Worm (Caenorhabditis elegans) whole organism, L4 larva: ENCODE measurements around the gene chil-16.

Experiments used
- D1046.2 ChIP-seq: fragments of 200-800 bp; sonication (Bioruptor generic); IDR thresholded peaks from 2 replicates; pipeline ENCODE4 v1.3.6; 2022; ENCODE audit warnings: missing genetic modification characterization, missing compliant biosample characterization
- F26F4.8 ChIP-seq: fragments of 200-800 bp; sonication (Bioruptor generic); conservative IDR thresholded peaks from 2 replicates; pipeline ENCODE4 v1.3.6; 2022; ENCODE audit warnings: missing genetic modification characterization, missing compliant biosample characterization
- T26A8.4 ChIP-seq: fragments of 200-800 bp; sonication (Bioruptor generic); IDR thresholded peaks from 2 replicates; pipeline ENCODE4 v1.3.6; 2022; ENCODE audit warnings: missing genetic modification characterization, missing compliant biosample characterization
- Y48G9A.11 ChIP-seq: fragments of 200-800 bp; sonication (Bioruptor generic); IDR thresholded peaks from 2 replicates; pipeline ENCODE4 v1.3.6; 2022; ENCODE audit warnings: missing genetic modification reagents, missing genetic modification characterization, missing compliant biosample characterization
- Y5F2A.4 ChIP-seq: fragments of 200-800 bp; sonication (Bioruptor generic); optimal IDR thresholded peaks from 2 replicates; lab custom pipeline; 2018; ENCODE audit warnings: mild to moderate bottlenecking, missing genetic modification characterization, missing compliant biosample characterization
- ZK337.2 ChIP-seq: fragments of 200-800 bp; sonication (Bioruptor generic); IDR thresholded peaks from 2 replicates; pipeline ENCODE4 v1.3.6; 2022; ENCODE audit warnings: missing genetic modification reagents, missing genetic modification characterization, missing compliant biosample characterization
- aha-1 ChIP-seq: fragments of 150-350 bp; peaks from one replicate; lab custom pipeline; 2014; ENCODE audit warnings: missing biosample characterization, missing genetic modification characterization
- aly-2 ChIP-seq: sonication (generic microtip); optimal IDR thresholded peaks from 2 replicates; lab custom pipeline; 2018; ENCODE audit warnings: missing biosample characterization, missing genetic modification characterization
- ama-1 ChIP-seq: fragments of 150-350 bp; optimal IDR thresholded peaks from 2 replicates; lab custom pipeline; 2014; ENCODE audit warnings: inconsistent platforms, mixed read lengths
- arid-1 ChIP-seq: fragments of 200-800 bp; sonication (Bioruptor generic); conservative IDR thresholded peaks from 2 replicates; pipeline ENCODE4 v1.3.6; 2022; ENCODE audit warnings: missing genetic modification reagents, missing genetic modification characterization, missing compliant biosample characterization
- ceh-20 ChIP-seq: fragments of 200-800 bp; sonication (Bioruptor generic); IDR thresholded peaks from 2 replicates; pipeline ENCODE4 v1.3.6; 2022; ENCODE audit warnings: missing genetic modification reagents, missing genetic modification characterization, missing compliant biosample characterization
- ceh-28 ChIP-seq: fragments of 150-350 bp; optimal IDR thresholded peaks from 2 replicates; lab custom pipeline; 2014; ENCODE audit warnings: missing biosample characterization, missing genetic modification reagents, missing genetic modification characterization
- ceh-82 ChIP-seq: sonication (generic microtip); optimal IDR thresholded peaks from 2 replicates; lab custom pipeline; 2017; ENCODE audit warnings: missing biosample characterization, missing genetic modification characterization
- daf-16 ChIP-seq, 3 experiments: sonication (generic microtip); optimal IDR thresholded peaks; 2 replicates each; lab custom pipeline; 2016 to 2017; ENCODE audit warnings: missing genetic modification characterization in 3 of 3, missing genetic modification reagents in 3 of 3, mild to moderate bottlenecking in 2 of 3, missing compliant biosample characterization in 2 of 3, missing biosample characterization in 1 of 3, moderate library complexity in 1 of 3
- dmd-6 ChIP-seq: fragments of 200-800 bp; sonication (Bioruptor generic); IDR thresholded peaks from 2 replicates; pipeline ENCODE4 v1.3.6; 2022; ENCODE audit warnings: missing genetic modification reagents, missing genetic modification characterization, missing compliant biosample characterization
- dpl-1 ChIP-seq: fragments of 150-350 bp; optimal IDR thresholded peaks from 2 replicates; lab custom pipeline; 2014; ENCODE audit warnings: missing biosample characterization, missing genetic modification reagents, missing genetic modification characterization
- dve-1 ChIP-seq: sonication (generic microtip); optimal IDR thresholded peaks from 2 replicates; lab custom pipeline; 2017; ENCODE audit warnings: antibody characterized with exemption, mild to moderate bottlenecking, missing genetic modification characterization, missing compliant biosample characterization; ENCODE audit not compliant: insufficient read depth
- egl-27 ChIP-seq: sonication (generic microtip); optimal IDR thresholded peaks from 3 replicates; lab custom pipeline; 2017; ENCODE audit warnings: missing biosample characterization, missing genetic modification reagents, missing genetic modification characterization
- fkh-10 ChIP-seq: fragments of 150-350 bp; optimal IDR thresholded peaks from 2 replicates; lab custom pipeline; 2014; ENCODE audit warnings: missing biosample characterization, missing genetic modification reagents, missing genetic modification characterization
- gei-8 ChIP-seq: fragments of 200-800 bp; sonication (Bioruptor generic); optimal IDR thresholded peaks from 2 replicates; lab custom pipeline; 2018; ENCODE audit warnings: mild to moderate bottlenecking, missing genetic modification characterization, missing compliant biosample characterization
- hif-1 ChIP-seq, 2 experiments: sonication (generic microtip); optimal IDR thresholded peaks; 2 replicates each; lab custom pipeline; 2016 to 2017; ENCODE audit warnings: missing compliant biosample characterization in 2 of 2, missing genetic modification characterization in 2 of 2, missing genetic modification reagents in 2 of 2, missing genotype in 2 of 2, mild to moderate bottlenecking in 1 of 2
- hlh-11 ChIP-seq: fragments of 200-800 bp; sonication (Bioruptor generic); optimal IDR thresholded peaks from 2 replicates; lab custom pipeline; 2018; ENCODE audit warnings: mild to moderate bottlenecking, missing genetic modification characterization, missing compliant biosample characterization
- hlh-30 ChIP-seq: sonication (generic microtip); optimal IDR thresholded peaks from 2 replicates; lab custom pipeline; 2017; ENCODE audit warnings: antibody characterized with exemption, mild to moderate bottlenecking, missing genetic modification characterization, missing compliant biosample characterization; ENCODE audit not compliant: insufficient read depth
- lin-13 ChIP-seq: fragments of 150-350 bp; optimal IDR thresholded peaks from 2 replicates; lab custom pipeline; 2014; ENCODE audit warnings: missing biosample characterization, missing genetic modification reagents, missing genetic modification characterization
- lin-15B ChIP-seq: fragments of 150-350 bp; sonication (generic microtip); optimal IDR thresholded peaks from 3 replicates; lab custom pipeline; 2014; ENCODE audit warnings: missing biosample characterization, missing genetic modification characterization
- madf-5 ChIP-seq, 2 experiments: fragments of 200-800 bp; sonication (Bioruptor generic); IDR thresholded peaks; 2 replicates each; pipeline ENCODE4 v1.3.6; 2022; ENCODE audit warnings: missing compliant biosample characterization in 2 of 2, missing genetic modification characterization in 2 of 2
- mdt-29 ChIP-seq: fragments of 200-800 bp; sonication (Bioruptor generic); IDR thresholded peaks from 2 replicates; pipeline ENCODE4 v1.3.6; 2022; ENCODE audit warnings: missing genetic modification reagents, missing genetic modification characterization, missing compliant biosample characterization
- mes-2 ChIP-seq: sonication (generic microtip); optimal IDR thresholded peaks from 2 replicates; lab custom pipeline; 2016; ENCODE audit warnings: missing genotype, mild to moderate bottlenecking, missing genetic modification characterization, missing compliant biosample characterization; ENCODE audit not compliant: poor library complexity, severe bottlenecking
- mxl-3 ChIP-seq: fragments of 200-800 bp; sonication (Bioruptor generic); optimal IDR thresholded peaks from 2 replicates; lab custom pipeline; 2018; ENCODE audit warnings: mild to moderate bottlenecking, missing genetic modification characterization, missing compliant biosample characterization
- nhr-11 ChIP-seq: fragments of 150-350 bp; optimal IDR thresholded peaks from 2 replicates; lab custom pipeline; 2014; ENCODE audit warnings: missing biosample characterization, missing genetic modification characterization
- nhr-42 ChIP-seq: fragments of 200-800 bp; sonication (Bioruptor generic); IDR thresholded peaks from 2 replicates; pipeline ENCODE4 v1.3.6; 2022; ENCODE audit warnings: missing genetic modification characterization, missing compliant biosample characterization
- nhr-6 ChIP-seq: fragments of 150-350 bp; optimal IDR thresholded peaks from 2 replicates; lab custom pipeline; 2014; ENCODE audit warnings: missing biosample characterization, missing genetic modification characterization
- nhr-77 ChIP-seq: fragments of 150-350 bp; optimal IDR thresholded peaks from 2 replicates; lab custom pipeline; 2014; ENCODE audit warnings: missing biosample characterization, missing genetic modification characterization
- pqm-1 ChIP-seq: sonication (generic microtip); optimal IDR thresholded peaks from 2 replicates; lab custom pipeline; 2017; ENCODE audit warnings: missing biosample characterization, missing genetic modification characterization
- rbr-2 ChIP-seq: sonication (generic microtip); optimal IDR thresholded peaks from 2 replicates; lab custom pipeline; 2016; ENCODE audit warnings: missing genotype, missing genetic modification characterization, missing compliant biosample characterization
- saeg-2 ChIP-seq: fragments of 200-800 bp; sonication (Bioruptor generic); IDR thresholded peaks from 2 replicates; pipeline ENCODE4 v1.3.6; 2022; ENCODE audit warnings: missing genetic modification reagents, missing genetic modification characterization, missing compliant biosample characterization
- set-16 ChIP-seq: fragments of 200-800 bp; sonication (Bioruptor generic); IDR thresholded peaks from 2 replicates; pipeline ENCODE4 v1.3.6; 2022; ENCODE audit warnings: missing genetic modification reagents, missing genetic modification characterization, missing compliant biosample characterization
- skn-1 ChIP-seq: fragments of 150-350 bp; optimal IDR thresholded peaks from 2 replicates; lab custom pipeline; 2014; ENCODE audit warnings: missing biosample characterization, missing genetic modification characterization
- snpc-4 ChIP-seq: fragments of 150-350 bp; optimal IDR thresholded peaks from 2 replicates; lab custom pipeline; 2014; ENCODE audit warnings: missing biosample characterization, missing genetic modification characterization
- spr-1 ChIP-seq: sonication (generic microtip); optimal IDR thresholded peaks from 2 replicates; lab custom pipeline; 2016; ENCODE audit warnings: mild to moderate bottlenecking, missing genetic modification characterization, missing compliant biosample characterization
- unc-130 ChIP-seq: sonication (generic microtip); optimal IDR thresholded peaks from 2 replicates; lab custom pipeline; 2016; ENCODE audit warnings: missing genetic modification reagents, missing genetic modification characterization, missing compliant biosample characterization
- unc-39 ChIP-seq: sonication (generic microtip); optimal IDR thresholded peaks from 2 replicates; lab custom pipeline; 2017; ENCODE audit warnings: missing biosample characterization, missing genetic modification characterization
- unc-62 ChIP-seq, 3 experiments: fragments of 150-350 bp in 1 of 3; sonication (generic microtip); optimal IDR thresholded peaks in 2 of 3; peaks in 1 of 3; 1 replicate in 1 of 3; 2 replicates in 2 of 3; lab custom pipeline; 2014 to 2017; ENCODE audit warnings: missing biosample characterization in 3 of 3, missing genetic modification characterization in 3 of 3, missing genetic modification reagents in 3 of 3, missing genotype in 1 of 3
- zag-1 ChIP-seq: fragments of 150-350 bp; optimal IDR thresholded peaks from 2 replicates; lab custom pipeline; 2014; ENCODE audit warnings: missing biosample characterization, missing genetic modification characterization
- zfp-3 ChIP-seq: fragments of 200-800 bp; sonication (Bioruptor generic); conservative IDR thresholded peaks from 2 replicates; pipeline ENCODE4 v1.3.6; 2022; ENCODE audit warnings: missing genetic modification reagents, missing genetic modification characterization, missing compliant biosample characterization
- zip-2 ChIP-seq: fragments of 150-350 bp; optimal IDR thresholded peaks from 2 replicates; lab custom pipeline; 2014; ENCODE audit warnings: missing biosample characterization, missing genetic modification characterization

Gene chil-16

DNA sequence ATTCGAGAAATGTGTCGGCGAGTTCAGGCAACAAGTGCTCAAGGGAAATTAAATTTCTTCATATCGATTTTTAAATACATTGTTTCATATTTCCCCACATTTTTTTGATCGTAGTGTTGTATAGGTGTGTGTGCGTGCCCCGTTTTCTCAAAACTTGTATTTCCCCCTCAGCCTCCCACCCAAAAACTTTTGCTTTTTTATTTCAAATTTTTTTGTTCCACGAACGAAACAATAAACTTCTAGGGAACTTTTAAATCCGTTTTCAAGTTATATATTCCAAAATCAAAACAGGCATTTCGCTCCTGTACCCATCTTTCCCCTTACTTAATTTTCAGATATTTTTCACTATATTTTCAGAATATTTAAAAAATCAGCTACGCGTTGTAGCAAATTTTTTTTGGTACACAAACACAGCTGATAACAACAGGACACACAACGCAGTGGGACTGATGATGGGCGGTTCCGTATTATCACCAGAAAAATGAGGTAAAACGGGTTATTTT, 23.6 kb downstream of the chil-16 start, which contains the start of the genes M176.4 and M176.16:
M176.4 (plus strand) TSS at position 301 of the 503 bp plus-strand sequence.
M176.16 (plus strand) TSS at position 453 of the 503 bp plus-strand sequence.
- TF ChIP-seq F26F4.8 (GFP tag; lab: Robert Waterston, UW) (no peak), zag-1 (tag; lab: Kevin White, UChicago) (no peak), ama-1 (lab: Kevin White, UChicago) (no peak), nhr-77 (tag; lab: Kevin White, UChicago) (peak; percentile 7), unc-39 (no peak), ceh-28 (no peak), zfp-3 (GFP tag; lab: Robert Waterston, UW) (no peak), daf-16 (GFP tag; optimal IDR thresholded peaks at IDR 0.05; lab: Kevin White, UChicago) (no peak), daf-16 (tag; optimal IDR thresholded peaks at IDR 0.05; lab: Kevin White, UChicago) (peak; percentile 40), pqm-1 (tag; lab: Kevin White, UChicago) (peak; percentile 30), T26A8.4 (no peak), mes-2 (tag; lab: Kevin White, UChicago) (peak; percentile 18), mdt-29 (GFP tag; lab: Robert Waterston, UW) (no peak)

DNA sequence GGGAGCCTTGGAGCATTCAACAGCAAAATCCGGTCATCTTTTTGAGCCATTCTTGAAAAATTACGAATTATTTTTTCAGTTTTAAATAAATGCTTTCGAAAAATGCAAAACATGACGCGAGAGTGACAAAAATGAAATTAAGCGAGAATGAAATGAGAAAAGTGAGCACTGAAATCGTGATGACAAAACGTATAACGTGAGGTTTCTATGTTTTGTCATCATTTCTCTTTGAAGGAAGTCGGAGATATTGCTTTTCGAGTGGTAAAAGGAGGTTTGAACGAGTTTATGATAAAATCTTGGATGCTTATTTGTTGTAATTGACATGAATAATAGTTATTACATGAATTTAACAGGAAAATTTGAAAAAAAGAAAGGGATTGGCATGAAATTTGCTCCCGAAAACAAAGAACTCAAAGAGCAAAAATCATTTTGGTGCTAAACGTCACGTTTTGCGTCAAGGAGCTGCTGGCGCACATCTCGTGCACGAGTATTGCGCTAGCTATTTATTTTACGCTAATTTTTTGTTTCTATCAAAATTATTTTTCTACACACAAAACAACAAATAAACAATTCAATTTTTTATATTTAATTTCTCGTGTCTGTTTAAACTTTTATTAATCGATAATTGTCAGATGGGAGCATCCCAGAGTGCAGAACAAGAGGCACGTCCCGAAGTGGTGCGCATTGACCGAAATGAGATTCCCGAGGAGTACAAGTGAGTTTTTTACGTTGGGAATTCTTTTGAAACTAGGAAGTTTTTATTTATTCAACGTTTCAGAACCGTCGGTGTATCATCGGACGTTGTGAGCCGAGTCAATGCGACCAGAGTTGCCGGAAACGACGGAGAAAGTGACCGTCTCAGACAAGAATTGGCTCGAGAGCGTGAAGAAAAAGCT, 25.1 kb downstream of the chil-16 start, which contains the start of the genes gss-1 and chch-3:
gss-1 (minus strand) TSS at position 51 of the 896 bp plus-strand sequence.
chch-3 (plus strand) TSS at position 633 of the 896 bp plus-strand sequence.
- TF ChIP-seq lin-13 (GFP tag; lab: Kevin White, UChicago) = no peak
- TF ChIP-seq dpl-1 (GFP tag; lab: Kevin White, UChicago) = peak; percentile 65
- no peak for TF ChIP-seq unc-130
- TF ChIP-seq snpc-4 (tag; lab: Kevin White, UChicago) = no peak
- TF ChIP-seq pqm-1 (tag; lab: Kevin White, UChicago) = no peak
- TF ChIP-seq nhr-11 (tag; lab: Kevin White, UChicago) = peak; percentile 69
- TF ChIP-seq skn-1 (tag; lab: Kevin White, UChicago) = no peak
- no peak for TF ChIP-seq spr-1
- TF ChIP-seq ZK337.2 = no peak
- peak in 1 of 2 experiments; percentile 48 for TF ChIP-seq hif-1 (tag; optimal IDR thresholded peaks at IDR 0.05; lab: Kevin White, UChicago)
- TF ChIP-seq ceh-20 = no peak
- peak; percentile 66 for TF ChIP-seq mes-2 (tag; lab: Kevin White, UChicago)
- TF ChIP-seq fkh-10 (GFP tag; lab: Kevin White, UChicago) = peak; percentile 18
- peak; percentile 55 for TF ChIP-seq hlh-11 (tag; lab: Kevin White, UChicago)
- peak; percentile 35 for TF ChIP-seq nhr-6
- TF ChIP-seq set-16 = no peak
- no peak for TF ChIP-seq mxl-3
- no peak for TF ChIP-seq Y5F2A.4 (GFP tag; lab: Kevin White, UChicago)
- TF ChIP-seq unc-39 = no peak
- TF ChIP-seq aha-1 (tag; lab: Kevin White, UChicago) = peak; percentile 93
- no peak for TF ChIP-seq arid-1 (GFP tag; lab: Robert Waterston, UW)
- TF ChIP-seq dve-1 (tag; lab: Kevin White, UChicago) = peak; percentile 69
- TF ChIP-seq D1046.2 (GFP tag; lab: Robert Waterston, UW) = no peak
- TF ChIP-seq hlh-30 (tag; lab: Kevin White, UChicago) = peak; percentile 53
- TF ChIP-seq Y48G9A.11 (GFP tag; lab: Robert Waterston, UW) = no peak
- TF ChIP-seq gei-8 (GFP tag; lab: Kevin White, UChicago) = no peak
- no peak for TF ChIP-seq ceh-82
- no peak for TF ChIP-seq zag-1 (tag; lab: Kevin White, UChicago)
- peak in 1 of 2 experiments; percentile 81 for TF ChIP-seq unc-62 (GFP tag; optimal IDR thresholded peaks at IDR 0.05 in 1 of 2; lab: Kevin White, UChicago)
- TF ChIP-seq unc-62 (tag; optimal IDR thresholded peaks at IDR 0.05; lab: Kevin White, UChicago) = no peak
- TF ChIP-seq lin-15B = no peak
- TF ChIP-seq madf-5 (GFP tag; IDR thresholded peaks at IDR 0.05; lab: Robert Waterston, UW) = no peak
- no peak for TF ChIP-seq nhr-42 (GFP tag; lab: Robert Waterston, UW)
- TF ChIP-seq rbr-2 (tag; lab: Kevin White, UChicago) = peak; percentile 44
- no peak for TF ChIP-seq egl-27 (tag; lab: Kevin White, UChicago)
- TF ChIP-seq zip-2 (tag; lab: Kevin White, UChicago) = no peak
- TF ChIP-seq dmd-6 = peak; percentile 61
- TF ChIP-seq aly-2 (tag; lab: Kevin White, UChicago) = no peak
- no peak for TF ChIP-seq saeg-2 (GFP tag; lab: Robert Waterston, UW)
